Fruit fly (Drosophila melanogaster) S2 (cell line): ENCODE data around the gene Ir67c.

ENCODE experiments used
- CG8478 ChIP-seq: fragments of >200 bp; optimal IDR thresholded peaks from 2 replicates; lab custom pipeline; 2018
- CTCF ChIP-seq, 2 experiments: fragments of >200 bp; optimal IDR thresholded peaks; 2 replicates each; lab custom pipeline; 2018

DNA sequence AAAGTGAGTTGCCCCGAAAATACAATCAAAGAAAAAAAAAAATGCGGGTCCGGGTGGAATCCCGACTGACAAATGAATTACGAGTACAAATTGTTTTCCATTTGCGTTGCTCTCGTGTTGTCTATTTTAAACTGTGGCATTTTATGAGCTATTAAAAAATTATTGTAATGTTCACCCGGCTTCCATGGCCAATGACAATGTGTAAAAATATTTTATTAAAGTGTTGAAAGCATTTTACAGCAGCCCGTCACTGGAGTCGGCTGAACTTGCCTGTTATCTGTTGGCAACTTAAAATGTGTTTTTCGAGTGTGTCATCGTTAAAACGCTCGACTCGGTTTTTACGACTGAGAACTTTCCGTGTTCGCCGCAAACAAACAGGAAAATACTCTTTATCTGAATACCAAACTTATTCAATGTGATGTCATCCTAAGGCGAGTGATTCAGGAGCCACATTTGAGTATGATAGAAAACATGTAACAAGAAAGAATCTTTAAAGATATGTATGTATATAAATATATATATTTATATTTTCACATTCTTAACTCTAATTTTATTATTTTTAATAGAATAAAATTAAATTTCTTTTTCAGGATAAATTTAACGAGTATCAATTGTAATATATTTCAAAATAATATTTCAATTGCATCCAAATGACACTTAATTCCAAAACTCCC is 41.2 kb downstream of the Ir67c start:
- TF ChIP-seq CG8478 (no peak), CTCF (optimal IDR thresholded peaks at IDR 0.05; lab: Kevin White, UChicago) (no peak)
